Worm (Caenorhabditis elegans) whole organism, late embryonic: Measurements from ENCODE around the gene F44D12.19.

ENCODE experiments used
- K09A11.1 ChIP-seq: sonication (generic microtip); optimal IDR thresholded peaks from 2 replicates; lab custom pipeline; 2017; ENCODE audit warnings: antibody characterized with exemption, mild to moderate bottlenecking, missing genetic modification characterization, missing compliant biosample characterization; ENCODE audit not compliant: insufficient read depth
- ceh-30 ChIP-seq: fragments of 150-350 bp; optimal IDR thresholded peaks from 2 replicates; lab custom pipeline; 2014; ENCODE audit warnings: missing biosample characterization, missing genetic modification characterization
- ceh-6 ChIP-seq: fragments of 200-800 bp; sonication (Bioruptor generic); optimal IDR thresholded peaks from 2 replicates; lab custom pipeline; 2018; ENCODE audit warnings: mild to moderate bottlenecking, missing genetic modification characterization, missing compliant biosample characterization
- fkh-10 ChIP-seq: fragments of 150-350 bp; optimal IDR thresholded peaks from 2 replicates; lab custom pipeline; 2014; ENCODE audit warnings: missing biosample characterization, missing genetic modification reagents, missing genetic modification characterization
- hlh-8 ChIP-seq: sonication (generic microtip); optimal IDR thresholded peaks from 2 replicates; lab custom pipeline; 2016; ENCODE audit warnings: missing genotype, missing genetic modification characterization, missing compliant biosample characterization
- lin-11 ChIP-seq: fragments of 200-800 bp; sonication (Bioruptor generic); optimal IDR thresholded peaks from 2 replicates; lab custom pipeline; 2018; ENCODE audit warnings: mild to moderate bottlenecking, missing genetic modification characterization, missing compliant biosample characterization
- pha-2 ChIP-seq: sonication (generic microtip); optimal IDR thresholded peaks from 2 replicates; lab custom pipeline; 2017; ENCODE audit warnings: mild to moderate bottlenecking, missing genetic modification characterization, missing compliant biosample characterization
- pha-4 ChIP-seq: fragments of 150-350 bp; optimal IDR thresholded peaks from 2 replicates; lab custom pipeline; 2018; ENCODE audit warnings: missing biosample characterization, missing genetic modification reagents, missing genetic modification characterization
- pqm-1 ChIP-seq: sonication (generic microtip); optimal IDR thresholded peaks from 2 replicates; lab custom pipeline; 2016; ENCODE audit warnings: missing genetic modification characterization, missing compliant biosample characterization
- unc-3 ChIP-seq, 2 experiments: fragments of 200-800 bp in 1 of 2; sonication (Bioruptor generic) in 1 of 2; sonication (generic microtip) in 1 of 2; conservative IDR thresholded peaks in 1 of 2; optimal IDR thresholded peaks in 1 of 2; 2 replicates each; pipeline versions ENCODE4 v1.3.6 to Lab custom; 2016 to 2022; ENCODE audit warnings: missing compliant biosample characterization in 2 of 2, missing genetic modification characterization in 2 of 2, missing genetic modification reagents in 1 of 2
- unc-55 ChIP-seq: sonication (generic microtip); optimal IDR thresholded peaks from 2 replicates; lab custom pipeline; 2017; ENCODE audit warnings: missing biosample characterization, missing genetic modification reagents, missing genetic modification characterization

- TF ChIP-seq K09A11.1 (no peak), unc-3 (GFP tag; conservative IDR thresholded peaks at IDR 0.05; lab: Robert Waterston, UW) (no peak), unc-3 (tag; optimal IDR thresholded peaks at IDR 0.05; lab: Kevin White, UChicago) (no peak), ceh-6 (GFP tag; lab: Kevin White, UChicago) (no peak), unc-55 (no peak), pha-2 (tag; lab: Kevin White, UChicago) (no peak), ceh-30 (no peak), pha-4 (tag; lab: Kevin White, UChicago) (no peak), pqm-1 (tag; lab: Kevin White, UChicago) (no peak), fkh-10 (GFP tag; lab: Kevin White, UChicago) (no peak), lin-11 (tag; lab: Kevin White, UChicago) (no peak), hlh-8 (tag; lab: Kevin White, UChicago) (no peak)
Measured at ce11 chrIV:9977602-9978172, 43.7 kb upstream of the F44D12.19 start, which contains the start of gene dhp-2.
